Worm (Caenorhabditis elegans) whole organism, L1 larva: ENCODE results near the gene R193.1.

Experiments used
- alr-1 ChIP-seq: fragments of 200-800 bp; sonication (Bioruptor generic); optimal IDR thresholded peaks from 2 replicates; lab custom pipeline; 2018; ENCODE audit warnings: borderline replicate concordance, mild to moderate bottlenecking, missing genetic modification characterization, missing compliant biosample characterization
- aly-2 ChIP-seq: fragments of 150-350 bp; optimal IDR thresholded peaks from 2 replicates; lab custom pipeline; 2014; ENCODE audit warnings: missing biosample characterization, missing genetic modification characterization
- blmp-1 ChIP-seq: fragments of 150-350 bp; optimal IDR thresholded peaks from 2 replicates; lab custom pipeline; 2014; ENCODE audit warnings: missing biosample characterization, missing genetic modification characterization
- ceh-90 ChIP-seq: sonication (generic microtip); optimal IDR thresholded peaks from 2 replicates; lab custom pipeline; 2016; ENCODE audit warnings: missing genetic modification characterization, missing compliant biosample characterization
- egl-27 ChIP-seq, 2 experiments: fragments of 150-350 bp in 1 of 2; sonication (generic microtip); optimal IDR thresholded peaks; 3 replicates each; lab custom pipeline; 2017 to 2018; ENCODE audit warnings: missing biosample characterization in 2 of 2, missing genetic modification characterization in 2 of 2, missing genetic modification reagents in 2 of 2
- lir-3 ChIP-seq: sonication (generic microtip); optimal IDR thresholded peaks from 2 replicates; lab custom pipeline; 2016; ENCODE audit warnings: mild to moderate bottlenecking, missing genetic modification characterization, moderate library complexity, missing compliant biosample characterization; ENCODE audit not compliant: poor library complexity
- lsy-2 ChIP-seq, 2 experiments: fragments of 150-350 bp; optimal IDR thresholded peaks; 2 replicates each; lab custom pipeline; 2014; ENCODE audit warnings: missing biosample characterization in 2 of 2, missing genetic modification characterization in 2 of 2
- mep-1 ChIP-seq: fragments of 150-350 bp; optimal IDR thresholded peaks from 2 replicates; lab custom pipeline; 2014; ENCODE audit warnings: missing biosample characterization, missing genetic modification characterization
- nhr-84 ChIP-seq: sonication (generic microtip); optimal IDR thresholded peaks from 2 replicates; lab custom pipeline; 2017; ENCODE audit warnings: missing biosample characterization, missing genetic modification characterization
- sox-4 ChIP-seq: sonication (generic microtip); optimal IDR thresholded peaks from 2 replicates; lab custom pipeline; 2016; ENCODE audit warnings: missing genetic modification characterization, missing compliant biosample characterization
- sptf-1 ChIP-seq: fragments of 150-350 bp; optimal IDR thresholded peaks from 2 replicates; lab custom pipeline; 2014; ENCODE audit warnings: missing biosample characterization, missing genetic modification characterization
- tbx-2 ChIP-seq: sonication (generic microtip); optimal IDR thresholded peaks from 2 replicates; lab custom pipeline; 2016; ENCODE audit warnings: missing genetic modification characterization, missing compliant biosample characterization
- ztf-4 ChIP-seq: fragments of 150-350 bp; optimal IDR thresholded peaks from 2 replicates; lab custom pipeline; 2014; ENCODE audit warnings: missing biosample characterization, missing genetic modification characterization

- TF ChIP-seq tbx-2 (no peak), mep-1 (tag; lab: Kevin White, UChicago) (no peak), nhr-84 (tag; lab: Kevin White, UChicago) (no peak), sptf-1 (tag; lab: Kevin White, UChicago) (no peak), lsy-2 (tag; optimal IDR thresholded peaks at IDR 0.05; lab: Kevin White, UChicago) (peak in 1 of 2 experiments; percentile 11), alr-1 (tag; lab: Kevin White, UChicago) (no peak), egl-27 (tag; optimal IDR thresholded peaks at IDR 0.05; lab: Kevin White, UChicago) (no peak), blmp-1 (no peak), aly-2 (no peak), ceh-90 (tag; lab: Kevin White, UChicago) (no peak), lir-3 (tag; lab: Kevin White, UChicago) (no peak), sox-4 (tag; lab: Kevin White, UChicago) (no peak), ztf-4 (tag; lab: Kevin White, UChicago) (no peak)
Measured at ce11 chrX:1108874-1109273, 45.9 kb upstream of the R193.1 start.
